Worm (Caenorhabditis elegans) whole organism, late embryonic: ENCODE measurements around the gene selt-1.1.

Experiments
- F13H6.1 ChIP-seq: sonication (generic microtip); optimal IDR thresholded peaks from 2 replicates; lab custom pipeline; 2016; ENCODE audit warnings: missing genetic modification characterization, missing compliant biosample characterization
- T23F11.4 ChIP-seq: fragments of 200-800 bp; sonication (Bioruptor generic); optimal IDR thresholded peaks from 2 replicates; lab custom pipeline; 2018; ENCODE audit warnings: mild to moderate bottlenecking, missing genetic modification characterization, missing compliant biosample characterization
- ama-1 ChIP-seq: fragments of 150-350 bp; optimal IDR thresholded peaks from 2 replicates; lab custom pipeline; 2014
- ceh-18 ChIP-seq: sonication (generic microtip); optimal IDR thresholded peaks from 2 replicates; lab custom pipeline; 2016; ENCODE audit warnings: missing genetic modification characterization, missing compliant biosample characterization
- ceh-19 ChIP-seq: fragments of 200-800 bp; sonication (Bioruptor generic); optimal IDR thresholded peaks from 2 replicates; lab custom pipeline; 2018; ENCODE audit warnings: mild to moderate bottlenecking, missing genetic modification characterization, missing compliant biosample characterization
- dmd-4 ChIP-seq: sonication (generic microtip); optimal IDR thresholded peaks from 2 replicates; lab custom pipeline; 2016; ENCODE audit warnings: borderline replicate concordance, missing genetic modification characterization, missing compliant biosample characterization
- elt-4 ChIP-seq: sonication (generic microtip); optimal IDR thresholded peaks from 2 replicates; lab custom pipeline; 2016; ENCODE audit warnings: missing genetic modification characterization, missing compliant biosample characterization
- nhr-11 ChIP-seq: fragments of 150-350 bp; optimal IDR thresholded peaks from 2 replicates; lab custom pipeline; 2014; ENCODE audit warnings: missing biosample characterization, missing genetic modification characterization
- odd-2 ChIP-seq: sonication (generic microtip); optimal IDR thresholded peaks from 2 replicates; lab custom pipeline; 2017; ENCODE audit warnings: antibody characterized with exemption, mild to moderate bottlenecking, missing genetic modification characterization, missing compliant biosample characterization

DNA sequence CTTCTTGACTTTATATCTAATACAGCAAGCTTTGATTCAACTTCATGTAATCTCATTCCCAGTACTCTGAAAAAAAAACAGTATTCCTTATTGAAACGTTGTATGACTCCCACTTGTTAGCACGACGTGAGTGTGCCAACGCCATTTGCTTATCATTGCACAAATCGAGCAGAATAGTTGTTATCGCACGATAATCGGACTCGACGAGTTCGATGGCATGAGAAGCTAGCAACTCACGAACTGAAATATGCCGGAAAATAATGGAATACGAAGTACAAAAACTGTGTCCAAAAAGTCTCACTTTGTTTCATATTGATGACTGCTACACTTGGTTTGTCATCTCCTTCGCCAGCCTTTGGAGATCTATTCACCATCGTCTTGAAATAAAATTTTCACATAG is 36.7 kb downstream of the selt-1.1 start:
- no peak for TF ChIP-seq elt-4
- no peak for TF ChIP-seq ama-1 (lab: Kevin White, UChicago)
- TF ChIP-seq ceh-18 (tag; lab: Kevin White, UChicago) = no peak
- no peak for TF ChIP-seq dmd-4
- TF ChIP-seq T23F11.4 (GFP tag; lab: Kevin White, UChicago) = no peak
- TF ChIP-seq odd-2 = no peak
- TF ChIP-seq F13H6.1 (tag; lab: Kevin White, UChicago) = no peak
- TF ChIP-seq ceh-19 = no peak
- TF ChIP-seq nhr-11 (tag; lab: Kevin White, UChicago) = no peak
